Fruit fly (Drosophila melanogaster): ENCODE measurements around the gene CG3176.

Gene CG3176

dm6 chrX:515676-516075 lies 34.0 kb downstream of the CG3176 start (continued):
- no peak for TF ChIP-seq Bteb2 (GFP tag; optimal IDR thresholded peaks at IDR 0.05)
- peak; percentile 43 for TF ChIP-seq CG3281 (GFP tag; optimal IDR thresholded peaks at IDR 0.05)
- TF ChIP-seq CG10543 (GFP tag; optimal IDR thresholded peaks at IDR 0.05): peak; percentile 28
- peak; percentile 34 for TF ChIP-seq CG15269 (tag; optimal IDR thresholded peaks at IDR 0.05)
- peak; percentile 45 for TF ChIP-seq Fer3 (tag; optimal IDR thresholded peaks at IDR 0.05)
- TF ChIP-seq CG6854 (GFP tag; optimal IDR thresholded peaks at IDR 0.05): peak; percentile 19
- no peak for TF ChIP-seq az2 (GFP tag; optimal IDR thresholded peaks at IDR 0.05)
- TF ChIP-seq CG11247 (GFP tag; IDR thresholded peaks at IDR 0.05): no peak
- TF ChIP-seq CG16779 (GFP tag; IDR thresholded peaks at IDR 0.05): no peak
- no peak for TF ChIP-seq CG15073 (GFP tag; optimal IDR thresholded peaks at IDR 0.05)
- TF ChIP-seq CG17359 (tag; optimal IDR thresholded peaks at IDR 0.05): peak; percentile 35
- no peak for TF ChIP-seq BEAF-32 (GFP tag; optimal IDR thresholded peaks at IDR 0.05)
- no peak for TF ChIP-seq CG8089 (GFP tag; optimal IDR thresholded peaks at IDR 0.05)
- TF ChIP-seq CG2202 (tag; optimal IDR thresholded peaks at IDR 0.05): no peak
- TF ChIP-seq trh (GFP tag; optimal IDR thresholded peaks at IDR 0.05): no peak
- TF ChIP-seq CHES-1-like (GFP tag; optimal IDR thresholded peaks at IDR 0.05): no peak
- TF ChIP-seq Vsx1 (GFP tag; optimal IDR thresholded peaks at IDR 0.05): peak; percentile 29
- no peak for TF ChIP-seq tio (GFP tag; optimal IDR thresholded peaks at IDR 0.05)
- no peak for TF ChIP-seq croc (GFP tag; conservative IDR thresholded peaks at IDR 0.05)

dm6 chrX:518858-519257 lies 37.2 kb downstream of the CG3176 start:
- TF ChIP-seq Sry-β (GFP tag; optimal IDR thresholded peaks at IDR 0.05) (no peak), Dll (GFP tag; IDR thresholded peaks at IDR 0.05; ENCODE audit: partially characterized antibody) (no peak), ac (GFP tag; optimal IDR thresholded peaks at IDR 0.05) (peak; percentile 55), cas (GFP tag; IDR thresholded peaks at IDR 0.05) (0 out of 2 replicates have a peak, but pooled peaks have one; percentile 17), Ets65A (GFP tag) (peak; percentile 77)

- TF ChIP-seq Nf-YB (GFP tag; optimal IDR thresholded peaks at IDR 0.05) (peak; percentile 12), Sox100B (GFP tag; optimal IDR thresholded peaks at IDR 0.05) (no peak), CG2116 (GFP tag; optimal IDR thresholded peaks at IDR 0.05) (no peak), rib (GFP tag; IDR thresholded peaks at IDR 0.05) (peak; percentile 58; the same call in 1 of the 2 replicates), abd-A (tag; optimal IDR thresholded peaks at IDR 0.05) (peak; percentile 97), Stat92E (GFP tag; optimal IDR thresholded peaks at IDR 0.05) (no peak), vvl (GFP tag; IDR thresholded peaks at IDR 0.05) (peak; percentile 24; the same call in 1 of the 2 replicates), pros (GFP tag; optimal IDR thresholded peaks at IDR 0.05) (peak; percentile 100), CG10209 (GFP tag; optimal IDR thresholded peaks at IDR 0.05) (no peak), seq (GFP tag; IDR thresholded peaks at IDR 0.05) (peak; percentile 80; the same call in 1 of the 2 replicates), bab2 (GFP tag; optimal IDR thresholded peaks at IDR 0.05) (no peak), Mrtf (GFP tag; IDR thresholded peaks at IDR 0.05) (no peak), CG31224 (GFP tag; IDR thresholded peaks at IDR 0.05) (no peak), trem (tag; optimal IDR thresholded peaks at IDR 0.05) (no peak), pum (GFP tag; optimal IDR thresholded peaks at IDR 0.05) (no peak), hbn (GFP tag; IDR thresholded peaks at IDR 0.05; ENCODE audit: partially characterized antibody) (0 out of 2 replicates have a peak, but pooled peaks have one; percentile 13), repo (GFP tag; optimal IDR thresholded peaks at IDR 0.05) (no peak), Hmx (GFP tag; optimal IDR thresholded peaks at IDR 0.05) (no peak), klu (GFP tag; IDR thresholded peaks at IDR 0.05) (no peak), Adf1 (GFP tag; IDR thresholded peaks at IDR 0.05) (peak; percentile 13; the same call in 1 of the 2 replicates), chinmo (GFP tag; IDR thresholded peaks at IDR 0.05; ENCODE audit: partially characterized antibody) (0 out of 4 replicates have a peak, but pooled peaks have one; percentile 71), cg (GFP tag; optimal IDR thresholded peaks at IDR 0.05) (no peak), eve (GFP tag; optimal IDR thresholded peaks at IDR 0.05) (no peak), CG13894 (tag; optimal IDR thresholded peaks at IDR 0.05) (peak; percentile 59)
These were observed 38.7 kb downstream of the CG3176 start for dm6 chrX:520215-520861.

Measured in whole organism, embryonic.